Fruit fly (Drosophila melanogaster) whole organism, pupa: ENCODE measurements around the gene CG14853.
A peak's percentile ranks its signal among the peaks of the same experiment; 100 is the strongest.

Experiments
- CG13204 ChIP-seq: fragments of 200-800 bp; sonication (Bioruptor generic); optimal IDR thresholded peaks from 2 replicates; lab custom pipeline; 2018; ENCODE audit warnings: missing biosample characterization, mild to moderate bottlenecking, missing genetic modification characterization, moderate library complexity
- CG4496 ChIP-seq: fragments of 200-800 bp; sonication (Bioruptor generic); IDR thresholded peaks from 3 replicates; pipeline ENCODE4 v1.3.6; 2022; ENCODE audit warnings: missing biosample characterization, missing genetic modification characterization
- CG8301 ChIP-seq: fragments of 200-800 bp; sonication (Bioruptor generic); optimal IDR thresholded peaks from 2 replicates; lab custom pipeline; 2018; ENCODE audit warnings: missing biosample characterization, mild to moderate bottlenecking, missing genetic modification characterization
- Ets98B ChIP-seq: fragments of 200-800 bp; sonication (Bioruptor generic); IDR thresholded peaks from 2 replicates; pipeline ENCODE4 v1.3.6; 2022; ENCODE audit warnings: missing biosample characterization, missing genetic modification characterization
- Snoo ChIP-seq: fragments of 200-800 bp; sonication (Bioruptor generic); optimal IDR thresholded peaks from 3 replicates; lab custom pipeline; 2017; ENCODE audit warnings: missing biosample characterization, mild to moderate bottlenecking, missing genetic modification characterization, inconsistent platforms
- rn ChIP-seq: fragments of 200-800 bp; sonication (Bioruptor generic); IDR thresholded peaks from 2 replicates; pipeline ENCODE4 v1.3.6; 2022; ENCODE audit warnings: missing biosample characterization, missing genetic modification characterization

- TF ChIP-seq Ets98B (no peak), CG13204 (GFP tag; lab: Kevin White, UChicago) (no peak), CG8301 (tag; lab: Kevin White, UChicago) (peak; percentile 22), Snoo (tag; lab: Kevin White, UChicago) (no peak), rn (GFP tag; lab: Robert Waterston, UW) (no peak), CG4496 (GFP tag; lab: Robert Waterston, UW) (no peak)
These were observed 15.2 kb downstream of the CG14853 start for dm6 chr3R:14624671-14625070.
